Worm (Caenorhabditis elegans): ENCODE measurements around the gene C53B4.3.

DNA sequence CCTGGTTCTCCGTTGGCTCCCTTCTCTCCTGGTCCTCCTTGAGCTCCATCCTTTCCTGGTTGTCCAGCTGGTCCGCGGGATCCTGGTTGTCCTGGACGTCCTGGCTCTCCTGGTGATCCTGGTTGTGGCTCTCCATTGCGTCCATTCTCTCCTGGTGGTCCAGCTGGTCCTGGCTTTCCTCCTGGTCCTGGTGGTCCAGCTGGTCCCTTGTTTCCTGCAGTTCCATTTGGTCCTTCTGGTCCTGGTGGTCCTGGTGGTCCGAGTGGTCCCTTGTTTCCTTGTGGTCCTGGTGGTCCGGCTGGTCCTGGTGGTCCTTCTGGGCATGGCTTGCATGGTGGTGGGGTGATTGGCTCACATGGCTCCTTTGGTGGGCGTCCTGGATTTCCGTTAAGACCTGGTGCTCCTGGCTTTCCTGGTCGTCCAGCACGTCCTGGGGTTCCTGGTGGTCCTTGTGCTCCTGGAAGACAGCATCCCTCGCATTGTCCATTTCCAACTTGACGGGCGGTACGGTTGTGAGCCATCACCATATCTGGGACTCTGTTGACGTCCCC, 5.6 kb upstream of the C53B4.3 start:
- no peak for TF ChIP-seq ceh-9 (tag; optimal IDR thresholded peaks at IDR 0.05)
- no peak for TF ChIP-seq daf-12 (tag; optimal IDR thresholded peaks at IDR 0.05)
- TF ChIP-seq skn-1 (tag; optimal IDR thresholded peaks at IDR 0.05), result no peak
- no peak for TF ChIP-seq ztf-4 (tag; optimal IDR thresholded peaks at IDR 0.05)
